Worm (Caenorhabditis elegans) whole organism, late embryonic: ENCODE results near the gene nas-8.
A peak's percentile ranks its signal among the peaks of the same experiment; 100 is the strongest.

Source experiments
- C38D4.7 ChIP-seq: fragments of 200-800 bp; sonication (Bioruptor generic); optimal IDR thresholded peaks from 2 replicates; lab custom pipeline; 2018; ENCODE audit warnings: mild to moderate bottlenecking, missing genetic modification characterization, moderate library complexity, missing compliant biosample characterization
- K02D7.2 ChIP-seq: sonication (generic microtip); optimal IDR thresholded peaks from 2 replicates; lab custom pipeline; 2017; ENCODE audit warnings: mild to moderate bottlenecking, missing genetic modification characterization, missing compliant biosample characterization
- ceh-18 ChIP-seq: sonication (generic microtip); optimal IDR thresholded peaks from 2 replicates; lab custom pipeline; 2016; ENCODE audit warnings: missing genetic modification characterization, missing compliant biosample characterization
- ceh-24 ChIP-seq: sonication (generic microtip); optimal IDR thresholded peaks from 2 replicates; lab custom pipeline; 2016; ENCODE audit warnings: mild to moderate bottlenecking, missing genetic modification characterization, missing compliant biosample characterization
- ceh-34 ChIP-seq: sonication (generic microtip); optimal IDR thresholded peaks from 2 replicates; lab custom pipeline; 2016; ENCODE audit warnings: mild to moderate bottlenecking, missing genetic modification characterization, missing compliant biosample characterization
- ceh-45 ChIP-seq: fragments of 200-800 bp; sonication (Bioruptor generic); IDR thresholded peaks from 2 replicates; pipeline ENCODE4 v1.3.6; 2022; ENCODE audit warnings: missing genetic modification reagents, missing genetic modification characterization, missing compliant biosample characterization
- ceh-48 ChIP-seq: sonication (generic microtip); optimal IDR thresholded peaks from 2 replicates; lab custom pipeline; 2016; ENCODE audit warnings: missing genetic modification characterization, inconsistent platforms, missing compliant biosample characterization
- ceh-6 ChIP-seq: fragments of 200-800 bp; sonication (Bioruptor generic); optimal IDR thresholded peaks from 2 replicates; lab custom pipeline; 2018; ENCODE audit warnings: mild to moderate bottlenecking, missing genetic modification characterization, missing compliant biosample characterization
- dmd-4 ChIP-seq: sonication (generic microtip); optimal IDR thresholded peaks from 2 replicates; lab custom pipeline; 2016; ENCODE audit warnings: borderline replicate concordance, missing genetic modification characterization, missing compliant biosample characterization
- eyg-1 ChIP-seq: sonication (generic microtip); optimal IDR thresholded peaks from 2 replicates; lab custom pipeline; 2016; ENCODE audit warnings: missing genotype, missing genetic modification characterization, missing compliant biosample characterization
- fkh-10 ChIP-seq: fragments of 150-350 bp; optimal IDR thresholded peaks from 2 replicates; lab custom pipeline; 2014; ENCODE audit warnings: missing biosample characterization, missing genetic modification reagents, missing genetic modification characterization
- hlh-13 ChIP-seq: fragments of 200-800 bp; sonication (Bioruptor generic); optimal IDR thresholded peaks from 2 replicates; lab custom pipeline; 2018; ENCODE audit warnings: mild to moderate bottlenecking, missing genetic modification characterization, missing compliant biosample characterization
- hlh-30 ChIP-seq: sonication (generic microtip); optimal IDR thresholded peaks from 2 replicates; lab custom pipeline; 2017; ENCODE audit warnings: antibody characterized with exemption, missing genetic modification characterization, missing compliant biosample characterization; ENCODE audit not compliant: insufficient read depth
- hlh-6 ChIP-seq: sonication (generic microtip); optimal IDR thresholded peaks from 2 replicates; lab custom pipeline; 2016; ENCODE audit warnings: missing genotype, missing genetic modification characterization, missing compliant biosample characterization
- lim-6 ChIP-seq: sonication (generic microtip); optimal IDR thresholded peaks from 2 replicates; lab custom pipeline; 2016; ENCODE audit warnings: missing genetic modification characterization, missing compliant biosample characterization
- lin-11 ChIP-seq: fragments of 200-800 bp; sonication (Bioruptor generic); optimal IDR thresholded peaks from 2 replicates; lab custom pipeline; 2018; ENCODE audit warnings: mild to moderate bottlenecking, missing genetic modification characterization, missing compliant biosample characterization
- madf-2 ChIP-seq: sonication (generic microtip); optimal IDR thresholded peaks from 2 replicates; lab custom pipeline; 2017; ENCODE audit warnings: missing genetic modification characterization, missing compliant biosample characterization
- mec-3 ChIP-seq: sonication (generic microtip); optimal IDR thresholded peaks from 2 replicates; lab custom pipeline; 2016; ENCODE audit warnings: borderline replicate concordance, missing genetic modification characterization, missing compliant biosample characterization
- nfya-1 ChIP-seq: sonication (generic microtip); optimal IDR thresholded peaks from 2 replicates; lab custom pipeline; 2017; ENCODE audit warnings: missing genetic modification characterization, mild to moderate bottlenecking, missing compliant biosample characterization, antibody characterized with exemption, moderate library complexity
- nhr-232 ChIP-seq: sonication (generic microtip); optimal IDR thresholded peaks from 2 replicates; lab custom pipeline; 2016; ENCODE audit warnings: missing genetic modification characterization, missing compliant biosample characterization
- npax-4 ChIP-seq: sonication (generic microtip); optimal IDR thresholded peaks from 2 replicates; lab custom pipeline; 2016; ENCODE audit warnings: missing genetic modification characterization, missing compliant biosample characterization
- odd-2 ChIP-seq: sonication (generic microtip); optimal IDR thresholded peaks from 2 replicates; lab custom pipeline; 2017; ENCODE audit warnings: antibody characterized with exemption, mild to moderate bottlenecking, missing genetic modification characterization, missing compliant biosample characterization
- pat-9 ChIP-seq: fragments of 200-800 bp; sonication (Bioruptor generic); optimal IDR thresholded peaks from 2 replicates; lab custom pipeline; 2018; ENCODE audit warnings: mild to moderate bottlenecking, missing genetic modification characterization, moderate library complexity, missing compliant biosample characterization
- pha-2 ChIP-seq: sonication (generic microtip); optimal IDR thresholded peaks from 2 replicates; lab custom pipeline; 2017; ENCODE audit warnings: mild to moderate bottlenecking, missing genetic modification characterization, missing compliant biosample characterization
- ref-2 ChIP-seq: sonication (generic microtip); optimal IDR thresholded peaks from 2 replicates; lab custom pipeline; 2016; ENCODE audit warnings: missing genetic modification characterization, missing compliant biosample characterization
- sdc-2 ChIP-seq: sonication (generic microtip); optimal IDR thresholded peaks from 2 replicates; lab custom pipeline; 2016; ENCODE audit warnings: missing genotype, missing genetic modification characterization, missing compliant biosample characterization
- syd-9 ChIP-seq: sonication (generic microtip); optimal IDR thresholded peaks from 2 replicates; lab custom pipeline; 2016; ENCODE audit warnings: mild to moderate bottlenecking, missing genetic modification characterization, moderate library complexity, missing compliant biosample characterization
- tbx-2 ChIP-seq: sonication (generic microtip); optimal IDR thresholded peaks from 2 replicates; lab custom pipeline; 2016; ENCODE audit warnings: missing genetic modification characterization, missing compliant biosample characterization
- unc-55 ChIP-seq: sonication (generic microtip); optimal IDR thresholded peaks from 2 replicates; lab custom pipeline; 2017; ENCODE audit warnings: missing biosample characterization, missing genetic modification reagents, missing genetic modification characterization
- unc-86 ChIP-seq: sonication (generic microtip); optimal IDR thresholded peaks from 2 replicates; lab custom pipeline; 2016; ENCODE audit warnings: missing genetic modification characterization, missing compliant biosample characterization
- ztf-16 ChIP-seq: sonication (generic microtip); optimal IDR thresholded peaks from 2 replicates; lab custom pipeline; 2017; ENCODE audit warnings: missing genetic modification characterization, missing compliant biosample characterization

The nas-8 gene

DNA sequence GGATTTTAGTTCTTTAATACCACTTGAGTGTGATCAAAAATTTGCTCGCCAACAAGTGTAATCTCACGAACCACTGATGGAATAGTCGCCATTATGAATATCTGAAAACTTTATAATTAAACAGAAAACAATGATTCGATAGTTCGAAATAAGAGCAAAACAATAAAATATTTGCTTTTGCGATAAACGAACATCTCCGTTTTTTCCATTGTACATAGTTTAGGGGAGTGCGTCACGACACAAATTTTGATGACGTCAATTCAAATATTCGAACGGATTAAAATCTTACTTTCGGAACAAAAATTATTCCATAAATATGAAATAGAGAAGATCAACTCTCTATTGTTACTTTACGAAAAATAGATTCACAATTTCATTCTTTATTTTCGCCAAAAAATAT lies 19.3 kb downstream of the nas-8 start, which contains the start of gene mutd-1:
Gene mutd-1, minus strand, starts transcription at position 101 of the 400 bp plus-strand sequence.
- no peak for TF ChIP-seq lim-6 (tag; lab: Kevin White, UChicago)
- no peak for TF ChIP-seq tbx-2 (tag; lab: Kevin White, UChicago)
- no peak for TF ChIP-seq ceh-34 (tag; lab: Kevin White, UChicago)
- no peak for TF ChIP-seq sdc-2 (tag; lab: Kevin White, UChicago)
- TF ChIP-seq unc-55 (GFP tag; lab: Kevin White, UChicago) = no peak
- no peak for TF ChIP-seq unc-86 (tag; lab: Kevin White, UChicago)
- TF ChIP-seq syd-9 (tag; lab: Kevin White, UChicago) = no peak
- no peak for TF ChIP-seq madf-2
- no peak for TF ChIP-seq fkh-10
- TF ChIP-seq hlh-30 (tag; lab: Kevin White, UChicago) = no peak

ce11 chrIV:7139143-7139542 lies 24.4 kb downstream of the nas-8 start:
- no peak for TF ChIP-seq ztf-16 (tag; lab: Kevin White, UChicago)
- no peak for TF ChIP-seq dmd-4 (tag; lab: Kevin White, UChicago)
- no peak for TF ChIP-seq unc-86 (tag; lab: Kevin White, UChicago)
- no peak for TF ChIP-seq pha-2 (tag; lab: Kevin White, UChicago)
- no peak for TF ChIP-seq ceh-6 (GFP tag; lab: Kevin White, UChicago)
- TF ChIP-seq ceh-34 (tag; lab: Kevin White, UChicago) = no peak
- no peak for TF ChIP-seq npax-4 (tag; lab: Kevin White, UChicago)
- no peak for TF ChIP-seq ceh-48 (tag; lab: Kevin White, UChicago)
- TF ChIP-seq ceh-24 (tag; lab: Kevin White, UChicago) = no peak
- no peak for TF ChIP-seq C38D4.7
- no peak for TF ChIP-seq eyg-1
- no peak for TF ChIP-seq mec-3 (tag; lab: Kevin White, UChicago)
- TF ChIP-seq ceh-45 (GFP tag; lab: Robert Waterston, UW) = no peak
- TF ChIP-seq K02D7.2 (tag; lab: Kevin White, UChicago) = no peak
- TF ChIP-seq hlh-13 = no peak
- no peak for TF ChIP-seq nhr-232 (tag; lab: Kevin White, UChicago)
- TF ChIP-seq hlh-30 (tag; lab: Kevin White, UChicago) = no peak
- no peak for TF ChIP-seq lin-11
- TF ChIP-seq hlh-6 (tag; lab: Kevin White, UChicago) = no peak
- TF ChIP-seq ceh-18 = no peak
- TF ChIP-seq, all 69 proteins: peak for 0

DNA sequence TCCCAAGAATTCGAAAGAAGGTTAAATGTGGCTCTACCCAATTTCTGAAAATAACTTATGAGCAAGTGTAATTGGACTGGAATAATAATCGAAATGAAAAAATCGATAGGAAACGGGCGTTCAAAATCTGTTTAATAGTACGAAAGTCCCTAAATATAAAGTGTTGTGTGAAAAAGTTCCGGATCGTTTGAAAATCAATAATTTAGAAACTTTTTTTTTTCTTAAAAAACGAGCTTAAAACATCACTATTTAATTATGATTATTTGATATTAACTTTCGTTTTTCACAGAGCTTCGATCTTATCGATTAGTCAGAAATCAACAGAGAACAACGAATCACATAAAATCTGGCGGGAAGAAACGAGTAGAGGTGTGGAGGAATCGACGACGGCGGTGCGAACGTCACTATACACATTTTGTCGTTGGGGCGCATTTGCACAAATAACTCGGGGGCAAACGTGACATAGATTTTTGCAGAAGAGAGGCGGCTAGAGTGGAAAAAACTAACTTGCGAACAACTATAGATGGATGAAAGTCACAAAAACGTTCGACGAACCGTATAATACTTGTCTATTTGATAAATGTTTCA lies 30.1 kb downstream of the nas-8 start, which contains the start of gene hecd-1:
Gene hecd-1, minus strand, starts transcription at position 51 of the 588 bp plus-strand sequence.
- no peak for TF ChIP-seq ref-2
- TF ChIP-seq odd-2 = no peak
- TF ChIP-seq hlh-30 (tag; lab: Kevin White, UChicago) = peak; percentile 19
- TF ChIP-seq lin-11 = no peak
- TF ChIP-seq, all 69 proteins: peak for 1

DNA sequence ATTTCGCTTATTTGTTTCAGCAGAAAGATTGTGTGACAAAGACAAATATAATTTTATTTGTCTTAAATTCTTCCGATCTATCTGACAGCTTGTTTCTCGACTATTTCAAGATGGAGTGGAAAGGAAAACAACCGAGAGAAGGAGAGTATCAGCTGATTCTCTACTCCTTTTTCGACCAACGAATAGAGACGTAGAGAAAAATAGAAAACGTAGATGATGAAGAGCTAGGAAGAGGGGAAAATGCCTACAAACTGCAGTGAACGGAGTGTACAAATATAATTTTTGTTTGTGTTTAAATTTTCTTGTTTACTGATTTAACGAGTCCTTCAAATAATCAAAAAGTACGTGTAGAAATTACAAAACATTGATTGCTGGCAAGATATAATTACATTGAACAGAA lies 33.0 kb downstream of the nas-8 start:
- TF ChIP-seq fkh-10 = no peak
- peak; percentile 55 for TF ChIP-seq hlh-30 (tag; lab: Kevin White, UChicago)
- TF ChIP-seq nfya-1 (tag; lab: Kevin White, UChicago) = peak; percentile 2

DNA sequence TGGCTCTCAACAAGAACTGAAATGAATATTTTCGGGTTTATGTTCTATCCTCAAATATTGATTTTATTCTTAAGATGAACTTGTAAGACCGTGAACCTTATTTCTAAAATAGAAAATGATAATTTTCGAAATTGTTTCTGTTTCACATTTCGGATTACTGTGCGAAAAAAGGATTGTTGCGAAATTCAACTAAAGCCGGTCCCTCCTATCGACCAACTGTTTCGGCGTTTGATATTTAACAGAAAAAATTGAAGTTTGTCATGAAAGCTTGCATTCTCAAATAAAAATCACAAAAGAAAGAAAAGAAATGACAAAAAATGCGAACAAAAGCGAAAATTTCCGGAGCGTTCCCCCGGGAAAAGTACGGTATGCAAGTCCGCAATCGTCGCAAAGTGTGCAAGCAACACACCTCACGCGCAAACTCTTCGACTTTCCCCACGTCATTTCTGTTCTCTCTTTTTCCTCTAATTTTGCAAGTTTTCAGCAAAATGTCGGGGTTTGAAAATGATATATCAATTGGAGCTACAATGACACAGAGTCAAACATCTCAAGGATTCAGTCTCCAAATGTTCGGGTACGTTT lies 34.4 kb downstream of the nas-8 start, which contains the start of gene C34D4.4:
Gene C34D4.4, plus strand, starts transcription at position 342 of the 582 bp plus-strand sequence.
- TF ChIP-seq pat-9 = no peak
- peak; percentile 16 for TF ChIP-seq nfya-1 (tag; lab: Kevin White, UChicago)
